Worm (Caenorhabditis elegans) whole organism, young adult: ENCODE measurements around the gene egl-26.

Experiments used
- B0261.1 ChIP-seq: sonication (generic microtip); optimal IDR thresholded peaks from 2 replicates; lab custom pipeline; 2016; ENCODE audit warnings: mild to moderate bottlenecking, missing genetic modification characterization, moderate library complexity, missing compliant biosample characterization
- F10E7.11 ChIP-seq: sonication (generic microtip); optimal IDR thresholded peaks from 2 replicates; lab custom pipeline; 2017; ENCODE audit warnings: mild to moderate bottlenecking, missing genetic modification characterization, moderate library complexity, missing compliant biosample characterization
- die-1 ChIP-seq: sonication (generic microtip); optimal IDR thresholded peaks from 2 replicates; lab custom pipeline; 2016; ENCODE audit warnings: missing genotype, mild to moderate bottlenecking, missing genetic modification characterization, missing compliant biosample characterization
- efl-1 ChIP-seq: fragments of 150-350 bp; optimal IDR thresholded peaks from 2 replicates; lab custom pipeline; 2014; ENCODE audit warnings: missing biosample characterization, missing genetic modification reagents, missing genetic modification characterization
- egrh-3 ChIP-seq: fragments of 200-800 bp; sonication (Bioruptor generic); IDR thresholded peaks from 2 replicates; pipeline ENCODE4 v1.3.6; 2022; ENCODE audit warnings: missing genetic modification reagents, missing genetic modification characterization, missing compliant biosample characterization
- fkh-3 ChIP-seq: sonication (generic microtip); optimal IDR thresholded peaks from 2 replicates; lab custom pipeline; 2016; ENCODE audit warnings: mild to moderate bottlenecking, missing genetic modification characterization, missing compliant biosample characterization
- hmg-20 ChIP-seq: fragments of 200-800 bp; sonication (Bioruptor generic); IDR thresholded peaks from 2 replicates; pipeline ENCODE4 v1.3.6; 2022; ENCODE audit warnings: missing genetic modification reagents, missing genetic modification characterization, missing compliant biosample characterization
- lin-40 ChIP-seq: sonication (generic microtip); optimal IDR thresholded peaks from 2 replicates; lab custom pipeline; 2016; ENCODE audit warnings: missing genetic modification characterization, mild to moderate bottlenecking, missing compliant biosample characterization, missing genotype, missing genetic modification reagents
- rec-8 ChIP-seq, 2 experiments: sonication (generic microtip); optimal IDR thresholded peaks; 2 replicates each; lab custom pipeline; 2016; ENCODE audit warnings: mild to moderate bottlenecking in 2 of 2, missing genetic modification characterization in 2 of 2, missing genetic modification reagents in 2 of 2, missing genotype in 2 of 2, missing biosample characterization in 1 of 2, missing compliant biosample characterization in 1 of 2, moderate library complexity in 1 of 2

Gene egl-26

DNA sequence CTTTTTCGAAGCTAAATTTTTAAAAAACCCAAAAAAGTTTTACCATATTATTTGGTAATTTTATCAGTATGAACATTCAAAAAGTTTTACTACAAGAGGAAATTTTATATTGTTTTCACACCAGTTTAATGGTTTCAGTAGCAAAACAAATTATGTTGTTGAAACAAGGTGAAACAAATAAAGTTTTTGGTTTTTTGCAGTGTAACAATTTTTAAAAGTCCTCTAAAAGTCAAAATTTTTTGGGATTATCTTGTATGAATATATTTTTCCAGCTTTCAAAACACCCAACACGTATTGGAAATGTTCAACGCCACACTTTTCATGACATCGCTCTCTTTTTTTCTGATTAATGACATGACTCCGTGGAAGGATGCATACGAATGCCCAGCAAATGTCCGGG lies 47.5 kb downstream of the egl-26 start, which contains the start of gene srt-54:
Gene srt-54 (plus strand): TSS at position 301 of the 400 bp plus-strand sequence.
- TF ChIP-seq hmg-20 (GFP tag; lab: Robert Waterston, UW) (no peak), efl-1 (GFP tag; lab: Kevin White, UChicago) (no peak), rec-8 (tag; optimal IDR thresholded peaks at IDR 0.05; lab: Kevin White, UChicago) (no peak), die-1 (tag; lab: Kevin White, UChicago) (no peak), fkh-3 (tag; lab: Kevin White, UChicago) (no peak), egrh-3 (GFP tag; lab: Robert Waterston, UW) (no peak), lin-40 (no peak), F10E7.11 (tag; lab: Kevin White, UChicago) (no peak), B0261.1 (tag; lab: Kevin White, UChicago) (no peak)
